Worm (Caenorhabditis elegans): Measurements from ENCODE around the gene egg-2.

- TF ChIP-seq klf-2 (GFP tag; conservative IDR thresholded peaks at IDR 0.05), result no peak
- TF ChIP-seq flt-1 (GFP tag; IDR thresholded peaks at IDR 0.05), result no peak
- TF ChIP-seq ztf-29 (GFP tag; IDR thresholded peaks at IDR 0.05), result no peak
- no peak for TF ChIP-seq T22C8.4 (GFP tag; IDR thresholded peaks at IDR 0.05)
- no peak for TF ChIP-seq ztf-23 (GFP tag; IDR thresholded peaks at IDR 0.05)
- no peak for TF ChIP-seq tab-1 (GFP tag; IDR thresholded peaks at IDR 0.05)
- no peak for TF ChIP-seq cog-1 (tag; optimal IDR thresholded peaks at IDR 0.05)
- no peak for TF ChIP-seq ref-1 (GFP tag; conservative IDR thresholded peaks at IDR 0.05)
Observed at ce11 chrIII:7062580-7062979, 2.2 kb upstream of the egg-2 start, which contains the start of gene R01H2.1.

Data from whole organism, midembryonic.